Fruit fly (Drosophila melanogaster) whole organism, embryonic: ENCODE measurements around the gene CG15638.

Experiments used
- ATbp ChIP-seq: fragments of 200-800 bp; sonication (Bioruptor generic); optimal IDR thresholded peaks from 2 replicates; lab custom pipeline; 2017; ENCODE audit warnings: missing biosample characterization, mild to moderate bottlenecking, missing genetic modification characterization, missing genetic modification reagents
- Adf1 ChIP-seq: fragments of 200-800 bp; sonication (Bioruptor generic); IDR thresholded peaks from 2 replicates; pipeline ENCODE4 v1.3.6; 2022; ENCODE audit warnings: missing biosample characterization, missing genetic modification characterization
- Bdp1 ChIP-seq: fragments of 200-800 bp; sonication (Bioruptor generic); optimal IDR thresholded peaks from 3 replicates; lab custom pipeline; 2016; ENCODE audit warnings: missing biosample characterization, missing genetic modification characterization
- C15 ChIP-seq: fragments of 200-800 bp; sonication (Bioruptor generic); IDR thresholded peaks from 3 replicates; pipeline ENCODE4 v1.3.6; 2022; ENCODE audit warnings: missing biosample characterization, missing genetic modification characterization
- CG10979 ChIP-seq: fragments of 200-800 bp; sonication (Bioruptor generic); optimal IDR thresholded peaks from 2 replicates; lab custom pipeline; 2018; ENCODE audit warnings: missing biosample characterization, mild to moderate bottlenecking, missing genetic modification characterization, moderate library complexity
- CG12071 ChIP-seq: fragments of 200-800 bp; sonication (Bioruptor generic); optimal IDR thresholded peaks from 3 replicates; lab custom pipeline; 2018; ENCODE audit warnings: missing biosample characterization, mild to moderate bottlenecking, missing genetic modification characterization
- CG12391 ChIP-seq: fragments of 200-800 bp; sonication (Bioruptor generic); optimal IDR thresholded peaks from 3 replicates; lab custom pipeline; 2018; ENCODE audit warnings: missing biosample characterization, mild to moderate bottlenecking, missing genetic modification characterization, moderate library complexity
- CG12659 ChIP-seq: fragments of 200-800 bp; sonication (Bioruptor generic); optimal IDR thresholded peaks from 3 replicates; lab custom pipeline; 2017; ENCODE audit warnings: mild to moderate bottlenecking, missing biosample characterization, missing genetic modification reagents, missing genetic modification characterization
- CG17361 ChIP-seq: fragments of 200-800 bp; sonication (Bioruptor generic); IDR thresholded peaks from 3 replicates; pipeline ENCODE4 v1.3.6; 2022; ENCODE audit warnings: missing biosample characterization, missing genetic modification characterization
- CG18476 ChIP-seq: fragments of 200-800 bp; sonication (Bioruptor generic); optimal IDR thresholded peaks from 2 replicates; lab custom pipeline; 2016; ENCODE audit warnings: missing biosample characterization, mild to moderate bottlenecking, missing genetic modification characterization
- CG2202 ChIP-seq: fragments of 200-800 bp; sonication (Bioruptor generic); optimal IDR thresholded peaks from 2 replicates; lab custom pipeline; 2018; ENCODE audit warnings: missing biosample characterization, mild to moderate bottlenecking, missing genetic modification characterization
- CG3065 ChIP-seq: fragments of 200-800 bp; sonication (Bioruptor generic); optimal IDR thresholded peaks from 2 replicates; lab custom pipeline; 2016; ENCODE audit warnings: missing biosample characterization, missing genetic modification characterization
- CG32767 ChIP-seq: fragments of 200-800 bp; sonication (Bioruptor generic); IDR thresholded peaks from 2 replicates; pipeline ENCODE4 v1.3.6; 2022; ENCODE audit warnings: missing biosample characterization, missing genetic modification characterization
- CG3726 ChIP-seq: fragments of 200-800 bp; sonication (Bioruptor generic); IDR thresholded peaks from 3 replicates; pipeline ENCODE4, ENCODE4 v1.3.6; 2022; ENCODE audit warnings: missing biosample characterization, missing genetic modification characterization
- CG5180 ChIP-seq: fragments of 200-800 bp; sonication (Bioruptor generic); optimal IDR thresholded peaks from 3 replicates; lab custom pipeline; 2017; ENCODE audit warnings: missing biosample characterization, missing genetic modification characterization, mild to moderate bottlenecking, moderate library complexity, missing genetic modification reagents
- CG6654 ChIP-seq: fragments of 200-800 bp; sonication (Bioruptor generic); optimal IDR thresholded peaks from 2 replicates; lab custom pipeline; 2017; ENCODE audit warnings: missing biosample characterization, mild to moderate bottlenecking, missing genetic modification characterization
- CG6791 ChIP-seq: fragments of 200-800 bp; sonication (Bioruptor generic); IDR thresholded peaks from 3 replicates; pipeline ENCODE4 v1.3.6; 2022; ENCODE audit warnings: missing biosample characterization, missing genetic modification characterization; ENCODE audit not compliant: partially characterized antibody
- CG8944 ChIP-seq: fragments of 200-800 bp; sonication (Bioruptor generic); optimal IDR thresholded peaks from 3 replicates; lab custom pipeline; 2016; ENCODE audit warnings: missing biosample characterization, missing genetic modification characterization
- Dad ChIP-seq: fragments of 200-800 bp; sonication (Bioruptor generic); optimal IDR thresholded peaks from 3 replicates; lab custom pipeline; 2016; ENCODE audit warnings: missing biosample characterization, missing genetic modification characterization
- Dek ChIP-seq: fragments of 200-800 bp; sonication (Bioruptor generic); optimal IDR thresholded peaks from 3 replicates; lab custom pipeline; 2019; ENCODE audit warnings: missing biosample characterization, mild to moderate bottlenecking, missing genetic modification characterization, moderate library complexity
- Dll ChIP-seq: fragments of 200-800 bp; sonication (Bioruptor generic); IDR thresholded peaks from 4 replicates; pipeline ENCODE4 v1.3.6; 2022; ENCODE audit warnings: missing biosample characterization, missing genetic modification characterization; ENCODE audit not compliant: partially characterized antibody
- Drgx ChIP-seq: fragments of 200-800 bp; sonication (Bioruptor generic); IDR thresholded peaks from 2 replicates; pipeline ENCODE4 v1.3.6; 2022; ENCODE audit warnings: missing biosample characterization, missing genetic modification characterization
- Hmx ChIP-seq: fragments of 200-800 bp; sonication (Bioruptor generic); optimal IDR thresholded peaks from 2 replicates; lab custom pipeline; 2016; ENCODE audit warnings: missing biosample characterization, missing genetic modification characterization
- Hr3 ChIP-seq: fragments of 200-800 bp; sonication (Bioruptor generic); optimal IDR thresholded peaks from 3 replicates; lab custom pipeline; 2016; ENCODE audit warnings: missing biosample characterization, missing genetic modification characterization
- Jarid2 ChIP-seq: fragments of 200-800 bp; sonication (Bioruptor generic); optimal IDR thresholded peaks from 3 replicates; lab custom pipeline; 2017; ENCODE audit warnings: mild to moderate bottlenecking, missing biosample characterization, missing genetic modification reagents, missing genetic modification characterization
- Spps ChIP-seq: fragments of 200-800 bp; sonication (Bioruptor generic); optimal IDR thresholded peaks from 2 replicates; lab custom pipeline; 2018; ENCODE audit warnings: missing biosample characterization, mild to moderate bottlenecking, missing genetic modification characterization
- Sry-β ChIP-seq: fragments of 200-800 bp; sonication (Bioruptor generic); optimal IDR thresholded peaks from 2 replicates; lab custom pipeline; 2018; ENCODE audit warnings: missing biosample characterization, mild to moderate bottlenecking, missing genetic modification characterization, moderate library complexity
- Usf ChIP-seq: fragments of 200-800 bp; sonication (Bioruptor generic); optimal IDR thresholded peaks from 2 replicates; lab custom pipeline; 2017; ENCODE audit warnings: missing genotype, missing biosample characterization, missing genetic modification characterization
- bab2 ChIP-seq: fragments of 200-800 bp; sonication (Bioruptor generic); optimal IDR thresholded peaks from 2 replicates; lab custom pipeline; 2016; ENCODE audit warnings: missing biosample characterization, missing genetic modification characterization
- bigmax ChIP-seq: fragments of 200-800 bp; sonication (Bioruptor generic); optimal IDR thresholded peaks from 2 replicates; lab custom pipeline; 2018; ENCODE audit warnings: missing biosample characterization, mild to moderate bottlenecking, missing genetic modification characterization
- cad ChIP-seq: fragments of >200 bp; optimal IDR thresholded peaks from 2 replicates; lab custom pipeline; 2017; ENCODE audit warnings: missing biosample characterization, missing genetic modification characterization
- chm ChIP-seq: fragments of 200-800 bp; sonication (Bioruptor generic); IDR thresholded peaks from 2 replicates; pipeline ENCODE4 v1.3.6; 2022; ENCODE audit warnings: missing biosample characterization, missing genetic modification characterization
- danr ChIP-seq: fragments of 200-800 bp; sonication (Bioruptor generic); IDR thresholded peaks from 2 replicates; pipeline ENCODE4 v1.3.6; 2022; ENCODE audit warnings: missing biosample characterization, missing genetic modification characterization
- dimm ChIP-seq: fragments of 200-800 bp; sonication (Bioruptor generic); IDR thresholded peaks from 2 replicates; pipeline ENCODE4 v1.3.6; 2022; ENCODE audit warnings: missing biosample characterization, missing genetic modification characterization
- dysf ChIP-seq: fragments of 200-800 bp; sonication (Bioruptor generic); IDR thresholded peaks from 3 replicates; pipeline ENCODE4 v1.3.6; 2022; ENCODE audit warnings: missing biosample characterization, missing genetic modification characterization
- emc ChIP-seq: fragments of 200-800 bp; sonication (Bioruptor generic); optimal IDR thresholded peaks from 2 replicates; lab custom pipeline; 2016; ENCODE audit warnings: missing biosample characterization, missing genetic modification characterization
- exex ChIP-seq: fragments of 200-800 bp; sonication (Bioruptor generic); optimal IDR thresholded peaks from 4 replicates; lab custom pipeline; 2018; ENCODE audit warnings: missing biosample characterization, mild to moderate bottlenecking, missing genetic modification characterization, moderate library complexity
- fd102C ChIP-seq: fragments of 200-800 bp; sonication (Bioruptor generic); optimal IDR thresholded peaks from 2 replicates; lab custom pipeline; 2018; ENCODE audit warnings: missing biosample characterization, mild to moderate bottlenecking, missing genetic modification characterization, moderate library complexity
- fd64A ChIP-seq: fragments of 200-800 bp; sonication (Bioruptor generic); optimal IDR thresholded peaks from 3 replicates; lab custom pipeline; 2018; ENCODE audit warnings: missing biosample characterization, mild to moderate bottlenecking, missing genetic modification characterization
- gsb ChIP-seq: fragments of 200-800 bp; sonication (Bioruptor generic); IDR thresholded peaks from 2 replicates; pipeline ENCODE4 v1.3.6; 2022; ENCODE audit warnings: missing biosample characterization, missing genetic modification characterization
- her ChIP-seq: fragments of 200-800 bp; sonication (Bioruptor generic); optimal IDR thresholded peaks from 2 replicates; lab custom pipeline; 2016; ENCODE audit warnings: missing biosample characterization, missing genetic modification characterization
- ken ChIP-seq: fragments of 200-800 bp; sonication (Bioruptor generic); IDR thresholded peaks from 3 replicates; pipeline ENCODE4 v1.3.6; 2022; ENCODE audit warnings: missing biosample characterization, missing genetic modification characterization
- maf-S ChIP-seq: fragments of 200-800 bp; sonication (Bioruptor generic); optimal IDR thresholded peaks from 2 replicates; lab custom pipeline; 2016; ENCODE audit warnings: missing biosample characterization, missing genetic modification characterization
- oc ChIP-seq: fragments of 200-800 bp; sonication (Bioruptor generic); optimal IDR thresholded peaks from 2 replicates; lab custom pipeline; 2018; ENCODE audit warnings: missing biosample characterization, mild to moderate bottlenecking, missing genetic modification characterization, moderate library complexity
- pros ChIP-seq: fragments of 200-800 bp; sonication (Bioruptor generic); optimal IDR thresholded peaks from 3 replicates; lab custom pipeline; 2019; ENCODE audit warnings: missing biosample characterization, mild to moderate bottlenecking, missing genetic modification characterization, moderate library complexity
- ro ChIP-seq: fragments of 200-800 bp; sonication (Bioruptor generic); IDR thresholded peaks from 2 replicates; pipeline ENCODE4 v1.3.6; 2022; ENCODE audit warnings: missing biosample characterization, missing genetic modification characterization
- tin ChIP-seq: fragments of 200-800 bp; sonication (Bioruptor generic); optimal IDR thresholded peaks from 3 replicates; lab custom pipeline; 2016; ENCODE audit warnings: missing biosample characterization, missing genetic modification characterization
- trh ChIP-seq: fragments of 200-800 bp; sonication (Bioruptor generic); optimal IDR thresholded peaks from 2 replicates; lab custom pipeline; 2016; ENCODE audit warnings: missing biosample characterization, missing genetic modification characterization
- wdn ChIP-seq: fragments of 200-800 bp; sonication (Bioruptor generic); IDR thresholded peaks from 2 replicates; pipeline ENCODE4 v1.3.6; 2022; ENCODE audit warnings: missing biosample characterization, missing genetic modification characterization
- z ChIP-seq: fragments of 200-800 bp; sonication (Bioruptor generic); IDR thresholded peaks from 3 replicates; pipeline ENCODE4 v1.3.6; 2022; ENCODE audit warnings: missing biosample characterization, missing genetic modification characterization

CG15638 gene

dm6 chr2L:13514945-13515687 is 20.5 kb downstream of the CG15638 start (continued):
- TF ChIP-seq tin (GFP tag; lab: Kevin White, UChicago) (peak; percentile 49), CG3065 (GFP tag; lab: Kevin White, UChicago) (no peak), Hr3 (peak; percentile 49), CG6654 (GFP tag; lab: Kevin White, UChicago) (no peak), Drgx (GFP tag; lab: Robert Waterston, UW) (peak; percentile 46), dimm (GFP tag; lab: Robert Waterston, UW) (peak; percentile 59), pros (GFP tag; lab: Kevin White, UChicago) (no peak), Jarid2 (GFP tag; lab: Kevin White, UChicago) (peak; percentile 4), C15 (GFP tag; lab: Robert Waterston, UW) (peak; percentile 62; the same call in 1 of the 3 replicates), CG10979 (tag; lab: Kevin White, UChicago) (peak; percentile 69), CG5180 (GFP tag; lab: Kevin White, UChicago) (peak; percentile 62), CG12071 (GFP tag; lab: Kevin White, UChicago) (peak; percentile 80), exex (tag; lab: Kevin White, UChicago) (no peak), Usf (GFP tag; lab: Kevin White, UChicago) (no peak), maf-S (peak; percentile 75), z (GFP tag; lab: Robert Waterston, UW) (0 out of 3 replicates have a peak, but pooled peaks have one; percentile 47), bab2 (GFP tag; lab: Kevin White, UChicago) (peak; percentile 71), Adf1 (GFP tag; lab: Robert Waterston, UW) (no peak), chm (GFP tag; lab: Robert Waterston, UW) (no peak), ro (GFP tag; lab: Robert Waterston, UW) (no peak), Dad (peak; percentile 78), Dll (no peak), Hmx (GFP tag; lab: Kevin White, UChicago) (no peak), fd102C (no peak), CG6791 (no peak), cad (GFP tag; lab: Kevin White, UChicago) (no peak), danr (GFP tag; lab: Robert Waterston, UW) (peak; percentile 56), Spps (tag; lab: Kevin White, UChicago) (peak; percentile 46), ken (no peak), CG17361 (peak; percentile 91), CG12659 (GFP tag; lab: Kevin White, UChicago) (peak; percentile 43), bigmax (GFP tag; lab: Kevin White, UChicago) (no peak), wdn (peak; percentile 39; the same call in 1 of the 2 replicates), CG18476 (GFP tag; lab: Kevin White, UChicago) (peak; percentile 76), CG12391 (peak; percentile 50), oc (tag; lab: Kevin White, UChicago) (peak; percentile 30), Sry-β (no peak), trh (GFP tag; lab: Kevin White, UChicago) (no peak), ATbp (GFP tag; lab: Kevin White, UChicago) (peak; percentile 0), dysf (peak; percentile 66), fd64A (GFP tag; lab: Kevin White, UChicago) (no peak), CG3726 (GFP tag; lab: Robert Waterston, UW) (peak; percentile 60; the same call in 2 of the 3 replicates), her (GFP tag; lab: Kevin White, UChicago) (peak; percentile 47), gsb (GFP tag; lab: Robert Waterston, UW) (peak; percentile 50), Dek (tag; lab: Kevin White, UChicago) (peak; percentile 67), Bdp1 (GFP tag; lab: Kevin White, UChicago) (no peak), CG2202 (tag; lab: Kevin White, UChicago) (no peak), emc (GFP tag; lab: Kevin White, UChicago) (peak; percentile 87), CG32767 (peak; percentile 72; the same call in 1 of the 2 replicates), CG8944 (GFP tag; lab: Kevin White, UChicago) (peak; percentile 51)
